Worm (Caenorhabditis elegans) whole organism, L4 larva: ENCODE measurements around the gene B0228.9.

ENCODE experiments used
- F10B5.3 ChIP-seq: sonication (generic microtip); optimal IDR thresholded peaks from 2 replicates; lab custom pipeline; 2016; ENCODE audit warnings: mild to moderate bottlenecking, missing genetic modification characterization, missing compliant biosample characterization
- F26F4.8 ChIP-seq: fragments of 200-800 bp; sonication (Bioruptor generic); conservative IDR thresholded peaks from 2 replicates; pipeline ENCODE4 v1.3.6; 2022; ENCODE audit warnings: missing genetic modification characterization, missing compliant biosample characterization
- F44E2.7 ChIP-seq: fragments of 200-800 bp; sonication (Bioruptor generic); IDR thresholded peaks from 2 replicates; pipeline ENCODE4 v2.1.2; 2022; ENCODE audit warnings: missing genetic modification characterization, missing compliant biosample characterization
- F49E8.2 ChIP-seq: sonication (generic microtip); optimal IDR thresholded peaks from 2 replicates; lab custom pipeline; 2016; ENCODE audit warnings: missing compliant biosample characterization, mild to moderate bottlenecking, missing genetic modification characterization, borderline replicate concordance
- T20F7.1 ChIP-seq: fragments of 200-800 bp; sonication (Bioruptor generic); optimal IDR thresholded peaks from 2 replicates; lab custom pipeline; 2018; ENCODE audit warnings: mild to moderate bottlenecking, missing genetic modification characterization, missing compliant biosample characterization
- T26A8.4 ChIP-seq: fragments of 200-800 bp; sonication (Bioruptor generic); IDR thresholded peaks from 2 replicates; pipeline ENCODE4 v1.3.6; 2022; ENCODE audit warnings: missing genetic modification characterization, missing compliant biosample characterization
- Y48G9A.11 ChIP-seq: fragments of 200-800 bp; sonication (Bioruptor generic); IDR thresholded peaks from 2 replicates; pipeline ENCODE4 v1.3.6; 2022; ENCODE audit warnings: missing genetic modification reagents, missing genetic modification characterization, missing compliant biosample characterization
- Y5F2A.4 ChIP-seq: fragments of 200-800 bp; sonication (Bioruptor generic); optimal IDR thresholded peaks from 2 replicates; lab custom pipeline; 2018; ENCODE audit warnings: mild to moderate bottlenecking, missing genetic modification characterization, missing compliant biosample characterization
- ZK337.2 ChIP-seq: fragments of 200-800 bp; sonication (Bioruptor generic); IDR thresholded peaks from 2 replicates; pipeline ENCODE4 v1.3.6; 2022; ENCODE audit warnings: missing genetic modification reagents, missing genetic modification characterization, missing compliant biosample characterization
- aha-1 ChIP-seq: fragments of 150-350 bp; peaks from one replicate; lab custom pipeline; 2014; ENCODE audit warnings: missing biosample characterization, missing genetic modification characterization
- arid-1 ChIP-seq: fragments of 200-800 bp; sonication (Bioruptor generic); conservative IDR thresholded peaks from 2 replicates; pipeline ENCODE4 v1.3.6; 2022; ENCODE audit warnings: missing genetic modification reagents, missing genetic modification characterization, missing compliant biosample characterization
- ceh-20 ChIP-seq: fragments of 200-800 bp; sonication (Bioruptor generic); IDR thresholded peaks from 2 replicates; pipeline ENCODE4 v1.3.6; 2022; ENCODE audit warnings: missing genetic modification reagents, missing genetic modification characterization, missing compliant biosample characterization
- ceh-44 ChIP-seq: fragments of 200-800 bp; sonication (Bioruptor generic); IDR thresholded peaks from 2 replicates; pipeline ENCODE4 v1.3.6; 2022; ENCODE audit warnings: missing genetic modification reagents, missing genetic modification characterization, missing compliant biosample characterization
- ceh-62 ChIP-seq: sonication (generic microtip); optimal IDR thresholded peaks from 2 replicates; lab custom pipeline; 2017; ENCODE audit warnings: missing biosample characterization, missing genetic modification characterization
- ceh-82 ChIP-seq: sonication (generic microtip); optimal IDR thresholded peaks from 2 replicates; lab custom pipeline; 2017; ENCODE audit warnings: missing biosample characterization, missing genetic modification characterization
- ces-1 ChIP-seq: fragments of 150-350 bp; sonication (generic microtip); optimal IDR thresholded peaks from 4 replicates; lab custom pipeline; 2014; ENCODE audit warnings: missing biosample characterization, missing genetic modification reagents, missing genetic modification characterization
- daf-16 ChIP-seq, 3 experiments: sonication (generic microtip); optimal IDR thresholded peaks; 2 replicates each; lab custom pipeline; 2016 to 2017; ENCODE audit warnings: missing genetic modification characterization in 3 of 3, missing genetic modification reagents in 3 of 3, mild to moderate bottlenecking in 2 of 3, missing compliant biosample characterization in 2 of 3, missing biosample characterization in 1 of 3, moderate library complexity in 1 of 3
- dmd-9 ChIP-seq: fragments of 200-800 bp; sonication (Bioruptor generic); IDR thresholded peaks from 2 replicates; pipeline ENCODE4 v1.3.6; 2022; ENCODE audit warnings: missing genetic modification reagents, missing genetic modification characterization, missing compliant biosample characterization
- dpl-1 ChIP-seq: fragments of 150-350 bp; optimal IDR thresholded peaks from 2 replicates; lab custom pipeline; 2014; ENCODE audit warnings: missing biosample characterization, missing genetic modification reagents, missing genetic modification characterization
- dve-1 ChIP-seq: sonication (generic microtip); optimal IDR thresholded peaks from 2 replicates; lab custom pipeline; 2017; ENCODE audit warnings: antibody characterized with exemption, mild to moderate bottlenecking, missing genetic modification characterization, missing compliant biosample characterization; ENCODE audit not compliant: insufficient read depth
- egl-27 ChIP-seq: sonication (generic microtip); optimal IDR thresholded peaks from 3 replicates; lab custom pipeline; 2017; ENCODE audit warnings: missing biosample characterization, missing genetic modification reagents, missing genetic modification characterization
- hlh-11 ChIP-seq: fragments of 200-800 bp; sonication (Bioruptor generic); optimal IDR thresholded peaks from 2 replicates; lab custom pipeline; 2018; ENCODE audit warnings: mild to moderate bottlenecking, missing genetic modification characterization, missing compliant biosample characterization
- hlh-30 ChIP-seq: sonication (generic microtip); optimal IDR thresholded peaks from 2 replicates; lab custom pipeline; 2017; ENCODE audit warnings: antibody characterized with exemption, mild to moderate bottlenecking, missing genetic modification characterization, missing compliant biosample characterization; ENCODE audit not compliant: insufficient read depth
- jun-1 ChIP-seq: fragments of 150-350 bp; optimal IDR thresholded peaks from 2 replicates; lab custom pipeline; 2014; ENCODE audit warnings: missing biosample characterization, missing genetic modification reagents, missing genetic modification characterization
- lim-7 ChIP-seq: fragments of 200-800 bp; sonication (Bioruptor generic); IDR thresholded peaks from 2 replicates; pipeline ENCODE4 v1.3.6; 2022; ENCODE audit warnings: missing genetic modification characterization, missing compliant biosample characterization
- lin-13 ChIP-seq: fragments of 150-350 bp; optimal IDR thresholded peaks from 2 replicates; lab custom pipeline; 2014; ENCODE audit warnings: missing biosample characterization, missing genetic modification reagents, missing genetic modification characterization
- lin-29 ChIP-seq: fragments of 200-800 bp; sonication (Bioruptor generic); IDR thresholded peaks from 2 replicates; pipeline ENCODE4 v1.3.6; 2022; ENCODE audit warnings: missing genetic modification reagents, missing genetic modification characterization, missing compliant biosample characterization
- lin-39 ChIP-seq: fragments of 150-350 bp; optimal IDR thresholded peaks from 2 replicates; lab custom pipeline; 2014; ENCODE audit warnings: missing biosample characterization, missing genetic modification reagents, missing genetic modification characterization
- madf-9 ChIP-seq: fragments of 200-800 bp; sonication (Bioruptor generic); conservative IDR thresholded peaks from 2 replicates; pipeline ENCODE4 v1.3.6; 2022; ENCODE audit warnings: missing genetic modification reagents, missing genetic modification characterization, missing compliant biosample characterization
- mxl-3 ChIP-seq: fragments of 200-800 bp; sonication (Bioruptor generic); optimal IDR thresholded peaks from 2 replicates; lab custom pipeline; 2018; ENCODE audit warnings: mild to moderate bottlenecking, missing genetic modification characterization, missing compliant biosample characterization
- nhr-102 ChIP-seq: sonication (generic microtip); optimal IDR thresholded peaks from 2 replicates; lab custom pipeline; 2016; ENCODE audit warnings: mild to moderate bottlenecking, missing genetic modification characterization, moderate library complexity, missing compliant biosample characterization
- nhr-111 ChIP-seq: fragments of 200-800 bp; sonication (Bioruptor generic); optimal IDR thresholded peaks from 2 replicates; lab custom pipeline; 2018; ENCODE audit warnings: mild to moderate bottlenecking, missing genetic modification characterization, missing compliant biosample characterization
- nhr-237 ChIP-seq: sonication (generic microtip); optimal IDR thresholded peaks from 2 replicates; lab custom pipeline; 2017; ENCODE audit warnings: missing biosample characterization, missing genetic modification characterization
- nhr-28 ChIP-seq: fragments of 150-350 bp; optimal IDR thresholded peaks from 2 replicates; lab custom pipeline; 2014; ENCODE audit warnings: missing biosample characterization, missing genetic modification characterization
- nhr-48 ChIP-seq: sonication (generic microtip); optimal IDR thresholded peaks from 2 replicates; lab custom pipeline; 2016; ENCODE audit warnings: mild to moderate bottlenecking, missing genetic modification characterization, missing compliant biosample characterization
- nhr-6 ChIP-seq: fragments of 150-350 bp; optimal IDR thresholded peaks from 2 replicates; lab custom pipeline; 2014; ENCODE audit warnings: missing biosample characterization, missing genetic modification characterization
- nhr-76 ChIP-seq: fragments of 150-350 bp; optimal IDR thresholded peaks from 2 replicates; lab custom pipeline; 2014; ENCODE audit warnings: missing biosample characterization, missing genetic modification characterization
- pqm-1 ChIP-seq: sonication (generic microtip); optimal IDR thresholded peaks from 2 replicates; lab custom pipeline; 2017; ENCODE audit warnings: missing biosample characterization, missing genetic modification characterization
- skn-1 ChIP-seq: fragments of 150-350 bp; optimal IDR thresholded peaks from 2 replicates; lab custom pipeline; 2014; ENCODE audit warnings: missing biosample characterization, missing genetic modification characterization
- snpc-1.2 ChIP-seq: fragments of 200-800 bp; sonication (Bioruptor generic); IDR thresholded peaks from 2 replicates; pipeline ENCODE4 v1.3.6; 2022; ENCODE audit warnings: missing genetic modification reagents, missing genetic modification characterization, missing compliant biosample characterization
- spr-3 ChIP-seq: fragments of 200-800 bp; sonication (Bioruptor generic); optimal IDR thresholded peaks from 2 replicates; lab custom pipeline; 2018; ENCODE audit warnings: mild to moderate bottlenecking, missing genetic modification characterization, missing compliant biosample characterization
- tra-1 ChIP-seq: fragments of 200-800 bp; sonication (Bioruptor generic); IDR thresholded peaks from 2 replicates; pipeline ENCODE4 v1.3.6; 2022; ENCODE audit warnings: missing genetic modification reagents, missing genetic modification characterization, missing compliant biosample characterization
- unc-39 ChIP-seq: sonication (generic microtip); optimal IDR thresholded peaks from 2 replicates; lab custom pipeline; 2017; ENCODE audit warnings: missing biosample characterization, missing genetic modification characterization
- zag-1 ChIP-seq: fragments of 150-350 bp; optimal IDR thresholded peaks from 2 replicates; lab custom pipeline; 2014; ENCODE audit warnings: missing biosample characterization, missing genetic modification characterization
- zfp-2 ChIP-seq: sonication (generic microtip); optimal IDR thresholded peaks from 2 replicates; lab custom pipeline; 2016; ENCODE audit warnings: mild to moderate bottlenecking, missing genetic modification characterization, missing compliant biosample characterization
- zfp-3 ChIP-seq: fragments of 200-800 bp; sonication (Bioruptor generic); conservative IDR thresholded peaks from 2 replicates; pipeline ENCODE4 v1.3.6; 2022; ENCODE audit warnings: missing genetic modification reagents, missing genetic modification characterization, missing compliant biosample characterization
- ztf-11 ChIP-seq: fragments of 150-350 bp; optimal IDR thresholded peaks from 2 replicates; lab custom pipeline; 2014; ENCODE audit warnings: missing biosample characterization, missing genetic modification characterization

B0228.9 gene

ce11 chrII:7758397-7759135 lies 4.9 kb downstream of the B0228.9 start, which contains the start of gene B0228.7 (continued):
- TF ChIP-seq ceh-82 (tag; lab: Kevin White, UChicago) (no peak), dve-1 (tag; lab: Kevin White, UChicago) (peak; percentile 77), nhr-48 (tag; lab: Kevin White, UChicago) (no peak), F26F4.8 (GFP tag; lab: Robert Waterston, UW) (no peak), skn-1 (tag; lab: Kevin White, UChicago) (no peak), ceh-62 (tag; lab: Kevin White, UChicago) (no peak), jun-1 (tag; lab: Kevin White, UChicago) (no peak), nhr-237 (no peak), hlh-30 (tag; lab: Kevin White, UChicago) (peak; percentile 81), madf-9 (GFP tag; lab: Robert Waterston, UW) (no peak), unc-39 (tag; lab: Kevin White, UChicago) (no peak), daf-16 (GFP tag; optimal IDR thresholded peaks at IDR 0.05; lab: Kevin White, UChicago) (no peak), daf-16 (tag; optimal IDR thresholded peaks at IDR 0.05; lab: Kevin White, UChicago) (peak; percentile 78), Y48G9A.11 (GFP tag; lab: Robert Waterston, UW) (no peak), arid-1 (GFP tag; lab: Robert Waterston, UW) (no peak), nhr-28 (peak; percentile 35), zag-1 (tag; lab: Kevin White, UChicago) (no peak), F44E2.7 (GFP tag; lab: Robert Waterston, UW) (no peak), T20F7.1 (GFP tag; lab: Kevin White, UChicago) (no peak), hlh-11 (tag; lab: Kevin White, UChicago) (peak; percentile 81)

ce11 chrII:7756810-7757209 lies 6.7 kb downstream of the B0228.9 start:
- TF ChIP-seq snpc-1.2 (GFP tag; lab: Robert Waterston, UW): no peak
- no peak for TF ChIP-seq ces-1 (GFP tag; lab: Kevin White, UChicago)
- TF ChIP-seq zfp-2 (tag; lab: Kevin White, UChicago): no peak
- no peak for TF ChIP-seq spr-3
- peak; percentile 59 for TF ChIP-seq arid-1 (GFP tag; lab: Robert Waterston, UW)
- no peak for TF ChIP-seq lin-39
- no peak for TF ChIP-seq nhr-237
- peak; percentile 68 for TF ChIP-seq nhr-48 (tag; lab: Kevin White, UChicago)
- TF ChIP-seq ceh-20: no peak
- TF ChIP-seq pqm-1 (tag; lab: Kevin White, UChicago): no peak
- TF ChIP-seq zfp-3: peak; percentile 62
- peak; percentile 58 for TF ChIP-seq T20F7.1 (GFP tag; lab: Kevin White, UChicago)
- TF ChIP-seq nhr-111: peak; percentile 41
- peak; percentile 75 for TF ChIP-seq T26A8.4 (GFP tag; lab: Robert Waterston, UW)
- no peak for TF ChIP-seq lin-29 (GFP tag; lab: Robert Waterston, UW)
- peak; percentile 11 for TF ChIP-seq F49E8.2 (tag; lab: Kevin White, UChicago)
- TF ChIP-seq ceh-44 (GFP tag; lab: Robert Waterston, UW): no peak
- peak; percentile 34 for TF ChIP-seq dpl-1 (GFP tag; lab: Kevin White, UChicago)
- no peak for TF ChIP-seq ztf-11 (tag; lab: Kevin White, UChicago)
- peak; percentile 64 for TF ChIP-seq tra-1 (GFP tag; lab: Robert Waterston, UW)
- TF ChIP-seq dmd-9: 0 out of 2 replicates have a peak, but pooled peaks have one; percentile 34
- peak; percentile 10 for TF ChIP-seq Y5F2A.4 (GFP tag; lab: Kevin White, UChicago)
- TF ChIP-seq F44E2.7 (GFP tag; lab: Robert Waterston, UW): no peak
- TF ChIP-seq nhr-102 (tag; lab: Kevin White, UChicago): peak; percentile 65
- 0 out of 2 replicates have a peak, but pooled peaks have one; percentile 22 for TF ChIP-seq ZK337.2 (GFP tag; lab: Robert Waterston, UW)
- no peak for TF ChIP-seq egl-27
- TF ChIP-seq mxl-3 (GFP tag; lab: Kevin White, UChicago): no peak
- no peak for TF ChIP-seq nhr-6
- TF ChIP-seq ceh-62 (tag; lab: Kevin White, UChicago): no peak
- peak; percentile 79 for TF ChIP-seq aha-1 (tag; lab: Kevin White, UChicago)
- no peak for TF ChIP-seq nhr-76 (tag; lab: Kevin White, UChicago)
- no peak for TF ChIP-seq lin-13 (GFP tag; lab: Kevin White, UChicago)
- peak; percentile 17 for TF ChIP-seq F10B5.3 (tag; lab: Kevin White, UChicago)
- peak; percentile 68 for TF ChIP-seq lim-7 (GFP tag; lab: Robert Waterston, UW)
- no peak for TF ChIP-seq ceh-82 (tag; lab: Kevin White, UChicago)
- peak; percentile 36; the same call in 1 of the 2 replicates for TF ChIP-seq madf-9 (GFP tag; lab: Robert Waterston, UW)
